Fruit fly (Drosophila melanogaster) whole organism, embryonic: ENCODE results near the gene CG34117.

ENCODE experiments used
- Ada2b ChIP-seq: fragments of 200-800 bp; sonication (Bioruptor generic); IDR thresholded peaks from 2 replicates; pipeline ENCODE4 v1.3.6; 2022; ENCODE audit warnings: missing biosample characterization, missing genetic modification characterization
- Awh ChIP-seq: fragments of 200-800 bp; sonication (Bioruptor generic); IDR thresholded peaks from 2 replicates; pipeline ENCODE4, ENCODE4 v1.3.6; 2022; ENCODE audit warnings: missing biosample characterization, missing genetic modification characterization
- Blimp-1 ChIP-seq: fragments of 200-800 bp; sonication (Bioruptor generic); optimal IDR thresholded peaks from 3 replicates; lab custom pipeline; 2018; ENCODE audit warnings: missing biosample characterization, missing genetic modification characterization, mild to moderate bottlenecking, moderate library complexity, missing genetic modification reagents
- CG10979 ChIP-seq: fragments of 200-800 bp; sonication (Bioruptor generic); optimal IDR thresholded peaks from 2 replicates; lab custom pipeline; 2018; ENCODE audit warnings: missing biosample characterization, mild to moderate bottlenecking, missing genetic modification characterization, moderate library complexity
- CG11085 ChIP-seq: fragments of 200-800 bp; sonication (Bioruptor generic); IDR thresholded peaks from 2 replicates; pipeline ENCODE4 v1.3.6; 2022; ENCODE audit warnings: missing biosample characterization, missing genetic modification characterization
- CG11560 ChIP-seq: fragments of 200-800 bp; sonication (Bioruptor generic); IDR thresholded peaks from 3 replicates; pipeline ENCODE4 v1.3.6; 2022; ENCODE audit warnings: missing biosample characterization, missing genetic modification characterization
- CG14667 ChIP-seq: fragments of 200-800 bp; sonication (Bioruptor generic); IDR thresholded peaks from 2 replicates; pipeline ENCODE4 v1.3.6; 2022; ENCODE audit warnings: missing biosample characterization, missing genetic modification characterization
- CG14860 ChIP-seq: fragments of 200-800 bp; sonication (Bioruptor generic); IDR thresholded peaks from 3 replicates; pipeline ENCODE4 v1.3.6; 2022; ENCODE audit warnings: missing biosample characterization, missing genetic modification characterization; ENCODE audit not compliant: partially characterized antibody
- CG16815 ChIP-seq: fragments of 200-800 bp; sonication (Bioruptor generic); optimal IDR thresholded peaks from 3 replicates; lab custom pipeline; 2017; ENCODE audit warnings: missing biosample characterization, mild to moderate bottlenecking, missing genetic modification characterization
- CG17361 ChIP-seq: fragments of 200-800 bp; sonication (Bioruptor generic); IDR thresholded peaks from 3 replicates; pipeline ENCODE4 v1.3.6; 2022; ENCODE audit warnings: missing biosample characterization, missing genetic modification characterization
- CG17829 ChIP-seq: fragments of 200-800 bp; optimal IDR thresholded peaks from 2 replicates; lab custom pipeline; 2019; ENCODE audit warnings: missing biosample characterization, mild to moderate bottlenecking, missing genetic modification characterization, moderate library complexity
- CG2116 ChIP-seq: fragments of 200-800 bp; sonication (Bioruptor generic); optimal IDR thresholded peaks from 3 replicates; lab custom pipeline; 2018; ENCODE audit warnings: missing biosample characterization, mild to moderate bottlenecking, missing genetic modification characterization
- CG3407 ChIP-seq: fragments of 200-800 bp; sonication (Bioruptor generic); optimal IDR thresholded peaks from 2 replicates; lab custom pipeline; 2018; ENCODE audit warnings: missing biosample characterization, mild to moderate bottlenecking, missing genetic modification characterization
- CG4360 ChIP-seq: fragments of 200-800 bp; sonication (Bioruptor generic); IDR thresholded peaks from 2 replicates; pipeline ENCODE4 v1.3.6; 2022; ENCODE audit warnings: missing biosample characterization, missing genetic modification characterization
- CG4404 ChIP-seq: fragments of 200-800 bp; sonication (Bioruptor generic); IDR thresholded peaks from 2 replicates; pipeline ENCODE4 v1.3.6; 2022; ENCODE audit warnings: missing biosample characterization, missing genetic modification characterization
- CG4730 ChIP-seq: fragments of 200-800 bp; sonication (Bioruptor generic); IDR thresholded peaks from 2 replicates; pipeline ENCODE4 v1.3.6; 2022; ENCODE audit warnings: missing biosample characterization, missing genetic modification characterization
- CG4854 ChIP-seq: fragments of 200-800 bp; sonication (Bioruptor generic); optimal IDR thresholded peaks from 2 replicates; lab custom pipeline; 2016; ENCODE audit warnings: missing biosample characterization, missing genetic modification characterization, inconsistent platforms
- CG5953 ChIP-seq: fragments of 200-800 bp; sonication (Bioruptor generic); IDR thresholded peaks from 2 replicates; pipeline ENCODE4 v1.3.6; 2022; ENCODE audit warnings: missing biosample characterization, missing genetic modification characterization
- CG7271 ChIP-seq: fragments of 200-800 bp; sonication (Bioruptor generic); optimal IDR thresholded peaks from 2 replicates; lab custom pipeline; 2018; ENCODE audit warnings: missing biosample characterization, mild to moderate bottlenecking, missing genetic modification characterization, moderate library complexity
- CG7745 ChIP-seq: fragments of 200-800 bp; sonication (Bioruptor generic); optimal IDR thresholded peaks from 2 replicates; lab custom pipeline; 2018; ENCODE audit warnings: missing biosample characterization, mild to moderate bottlenecking, missing genetic modification characterization, moderate library complexity
- CG7839 ChIP-seq: fragments of 200-800 bp; sonication (Bioruptor generic); optimal IDR thresholded peaks from 3 replicates; lab custom pipeline; 2018; ENCODE audit warnings: missing biosample characterization, mild to moderate bottlenecking, missing genetic modification characterization, moderate library complexity
- CG9876 ChIP-seq: fragments of 200-800 bp; sonication (Bioruptor generic); optimal IDR thresholded peaks from 2 replicates; lab custom pipeline; 2016; ENCODE audit warnings: missing biosample characterization, missing genetic modification characterization
- Doc3 ChIP-seq: fragments of 200-800 bp; sonication (Bioruptor generic); IDR thresholded peaks from 3 replicates; pipeline ENCODE4 v1.3.6; 2022; ENCODE audit warnings: missing biosample characterization, missing genetic modification characterization; ENCODE audit not compliant: partially characterized antibody
- NC2β ChIP-seq: fragments of 200-800 bp; sonication (Bioruptor generic); optimal IDR thresholded peaks from 2 replicates; lab custom pipeline; 2016; ENCODE audit warnings: missing biosample characterization, missing genetic modification characterization
- Opbp ChIP-seq: fragments of 200-800 bp; sonication (Bioruptor generic); IDR thresholded peaks from 3 replicates; pipeline ENCODE4 v1.3.6; 2022; ENCODE audit warnings: missing biosample characterization, missing genetic modification characterization; ENCODE audit not compliant: partially characterized antibody
- Stat92E ChIP-seq, 3 experiments: fragments of >200 bp in 2 of 3; fragments of 200-800 bp in 1 of 3; sonication (Bioruptor generic) in 1 of 3; optimal IDR thresholded peaks; 2 replicates each; lab custom pipeline; 2017 to 2019; ENCODE audit warnings: missing biosample characterization in 3 of 3, missing genetic modification characterization in 3 of 3, mild to moderate bottlenecking in 1 of 3, moderate library complexity in 1 of 3
- Trl ChIP-seq, 3 experiments: fragments of >200 bp in 2 of 3; fragments of 200-800 bp in 1 of 3; sonication (Bioruptor generic) in 1 of 3; optimal IDR thresholded peaks; 2 replicates in 1 of 3; 3 replicates in 2 of 3; lab custom pipeline; 2016 to 2017; ENCODE audit warnings: missing biosample characterization in 1 of 3, missing genetic modification characterization in 1 of 3
- Vsx1 ChIP-seq: fragments of 200-800 bp; sonication (Bioruptor generic); optimal IDR thresholded peaks from 2 replicates; lab custom pipeline; 2017; ENCODE audit warnings: missing biosample characterization, mild to moderate bottlenecking, missing genetic modification characterization, missing genetic modification reagents
- ato ChIP-seq: fragments of 200-800 bp; sonication (Bioruptor generic); IDR thresholded peaks from 2 replicates; pipeline ENCODE4 v1.3.6; 2022; ENCODE audit warnings: missing biosample characterization, missing genetic modification characterization; ENCODE audit not compliant: partially characterized antibody
- exex ChIP-seq: fragments of 200-800 bp; sonication (Bioruptor generic); optimal IDR thresholded peaks from 4 replicates; lab custom pipeline; 2018; ENCODE audit warnings: missing biosample characterization, mild to moderate bottlenecking, missing genetic modification characterization, moderate library complexity
- ftz-f1 ChIP-seq: fragments of 200-800 bp; sonication (Bioruptor generic); optimal IDR thresholded peaks from 2 replicates; lab custom pipeline; 2016; ENCODE audit warnings: missing biosample characterization, missing genetic modification characterization
- gsb ChIP-seq: fragments of 200-800 bp; sonication (Bioruptor generic); IDR thresholded peaks from 2 replicates; pipeline ENCODE4 v1.3.6; 2022; ENCODE audit warnings: missing biosample characterization, missing genetic modification characterization
- hbn ChIP-seq: fragments of 200-800 bp; sonication (Bioruptor generic); IDR thresholded peaks from 2 replicates; pipeline ENCODE4 v1.3.6; 2022; ENCODE audit warnings: missing biosample characterization, missing genetic modification characterization; ENCODE audit not compliant: partially characterized antibody
- hkb ChIP-seq, 2 experiments: fragments of 200-800 bp in 1 of 2; fragments of >200 bp in 1 of 2; sonication (Bioruptor generic) in 1 of 2; IDR thresholded peaks in 1 of 2; optimal IDR thresholded peaks in 1 of 2; 2 replicates each; pipeline versions ENCODE4 v1.3.6 to Lab custom; 2017 to 2022; ENCODE audit warnings: missing biosample characterization in 1 of 2, missing genetic modification characterization in 1 of 2
- klu ChIP-seq: fragments of 200-800 bp; sonication (Bioruptor generic); IDR thresholded peaks from 2 replicates; pipeline ENCODE4 v1.3.6; 2022; ENCODE audit warnings: missing biosample characterization, missing genetic modification characterization
- nerfin-2 ChIP-seq: fragments of 200-800 bp; sonication (Bioruptor generic); IDR thresholded peaks from 2 replicates; pipeline ENCODE4 v1.3.6; 2022; ENCODE audit warnings: missing biosample characterization, missing genetic modification characterization; ENCODE audit not compliant: partially characterized antibody
- nom ChIP-seq: fragments of 200-800 bp; sonication (Bioruptor generic); optimal IDR thresholded peaks from 2 replicates; lab custom pipeline; 2017; ENCODE audit warnings: missing biosample characterization, missing genetic modification characterization, mild to moderate bottlenecking, moderate library complexity, missing genetic modification reagents
- pb ChIP-seq: fragments of 200-800 bp; sonication (Bioruptor generic); optimal IDR thresholded peaks from 3 replicates; lab custom pipeline; 2016; ENCODE audit warnings: missing biosample characterization, missing genetic modification characterization
- pfk ChIP-seq: fragments of 200-800 bp; sonication (Bioruptor generic); optimal IDR thresholded peaks from 2 replicates; lab custom pipeline; 2018; ENCODE audit warnings: missing biosample characterization, mild to moderate bottlenecking, missing genetic modification characterization, moderate library complexity
- psq ChIP-seq: fragments of 200-800 bp; sonication (Bioruptor generic); optimal IDR thresholded peaks from 2 replicates; lab custom pipeline; 2017; ENCODE audit warnings: missing biosample characterization, missing genetic modification characterization
- rib ChIP-seq: fragments of 200-800 bp; sonication (Bioruptor generic); IDR thresholded peaks from 2 replicates; pipeline ENCODE4 v1.3.6; 2022; ENCODE audit warnings: missing biosample characterization, missing genetic modification characterization
- scrt ChIP-seq: fragments of 200-800 bp; sonication (Bioruptor generic); optimal IDR thresholded peaks from 2 replicates; lab custom pipeline; 2018; ENCODE audit warnings: missing biosample characterization, mild to moderate bottlenecking, missing genetic modification characterization, moderate library complexity
- seq ChIP-seq: fragments of 200-800 bp; sonication (Bioruptor generic); IDR thresholded peaks from 2 replicates; pipeline ENCODE4 v1.3.6; 2022; ENCODE audit warnings: missing biosample characterization, missing genetic modification characterization
- sna ChIP-seq: fragments of 200-800 bp; sonication (Bioruptor generic); IDR thresholded peaks from 2 replicates; pipeline ENCODE4 v1.3.6; 2022; ENCODE audit warnings: missing biosample characterization, missing genetic modification characterization; ENCODE audit not compliant: partially characterized antibody
- vnd ChIP-seq: fragments of 200-800 bp; sonication (Bioruptor generic); IDR thresholded peaks from 3 replicates; pipeline ENCODE4 v1.3.6; 2022; ENCODE audit warnings: missing biosample characterization, missing genetic modification characterization; ENCODE audit not compliant: partially characterized antibody
- wek ChIP-seq: fragments of 200-800 bp; sonication (Bioruptor generic); optimal IDR thresholded peaks from 3 replicates; lab custom pipeline; 2018; ENCODE audit warnings: missing biosample characterization, mild to moderate bottlenecking, missing genetic modification characterization, moderate library complexity

Gene CG34117

DNA sequence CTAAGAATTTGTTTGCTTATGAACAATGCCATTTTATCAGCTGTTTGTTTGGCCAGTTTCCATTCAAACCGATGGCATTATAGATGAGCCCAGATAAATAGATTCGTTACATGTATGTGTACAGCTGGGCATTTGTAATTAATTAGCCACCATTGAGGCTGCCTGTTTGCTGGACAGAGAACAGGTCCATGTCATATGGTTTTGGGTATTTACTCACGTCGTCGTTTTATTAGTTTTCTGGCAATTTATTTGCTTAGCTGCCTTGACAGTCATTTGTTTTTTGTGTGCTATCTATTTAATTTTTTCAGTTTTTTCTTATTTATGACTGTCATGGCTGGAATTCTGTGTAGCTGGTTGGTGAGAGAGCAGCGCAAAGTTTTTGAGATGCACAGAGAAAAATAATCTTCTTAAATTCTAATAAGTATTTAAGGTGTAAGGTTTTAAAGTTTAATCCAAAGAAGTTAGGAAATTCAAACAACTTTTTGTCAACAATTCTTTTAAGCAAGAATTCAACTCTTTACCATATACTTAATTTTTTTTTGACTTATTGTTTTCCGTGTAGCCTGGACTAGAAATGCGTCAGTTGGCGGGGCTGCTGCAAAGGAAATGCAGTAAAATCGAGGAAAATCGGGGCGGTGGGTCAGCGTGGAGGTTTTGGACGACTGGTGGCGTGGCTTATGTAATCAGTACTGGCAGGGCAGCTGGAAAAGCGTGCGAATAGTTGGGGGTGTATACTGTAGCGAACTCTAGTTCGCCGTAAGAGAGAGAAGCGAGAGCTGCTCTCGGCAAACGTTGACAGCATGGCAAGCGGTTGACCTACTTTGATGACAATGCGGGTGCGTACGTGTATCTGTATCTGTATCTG, 34.9 kb upstream of the CG34117 start (continued):
- peak; percentile 52 for TF ChIP-seq CG16815 (GFP tag; lab: Kevin White, UChicago)
- TF ChIP-seq pfk (GFP tag; lab: Kevin White, UChicago): no peak
- no peak for TF ChIP-seq ftz-f1 (GFP tag; lab: Kevin White, UChicago)
- peak; percentile 54; the same call in 1 of the 2 replicates for TF ChIP-seq CG4360 (GFP tag; lab: Robert Waterston, UW)
- TF ChIP-seq Opbp (GFP tag; lab: Robert Waterston, UW): no peak
- TF ChIP-seq CG7271 (tag; lab: Kevin White, UChicago): peak; percentile 19
- peak; percentile 51 for TF ChIP-seq psq (GFP tag; lab: Kevin White, UChicago)
- no peak for TF ChIP-seq wek (GFP tag; lab: Kevin White, UChicago)
- peak; percentile 85 for TF ChIP-seq Awh (GFP tag; lab: Robert Waterston, UW)
- peak; percentile 68 for TF ChIP-seq CG5953 (GFP tag; lab: Robert Waterston, UW)
- no peak for TF ChIP-seq CG7745
- peak; percentile 50; the same call in 1 of the 2 replicates for TF ChIP-seq CG4404
- TF ChIP-seq CG7839: peak; percentile 84
- no peak for TF ChIP-seq nom (GFP tag; lab: Kevin White, UChicago)
- TF ChIP-seq CG17829 (tag; lab: Kevin White, UChicago): peak; percentile 83
- peak; percentile 88 for TF ChIP-seq Vsx1 (GFP tag; lab: Kevin White, UChicago)
- TF ChIP-seq gsb (GFP tag; lab: Robert Waterston, UW): peak; percentile 76
- TF ChIP-seq Ada2b (GFP tag; lab: Robert Waterston, UW): peak; percentile 92
- TF ChIP-seq Trl (optimal IDR thresholded peaks at IDR 0.05; lab: Kevin White, UChicago): peak; percentile 39 to 43
- peak; percentile 78 for TF ChIP-seq Trl (GFP tag; optimal IDR thresholded peaks at IDR 0.05; lab: Kevin White, UChicago)
- TF ChIP-seq CG9876 (GFP tag; lab: Kevin White, UChicago): peak; percentile 19
- peak; percentile 77 for TF ChIP-seq CG4730 (GFP tag; lab: Robert Waterston, UW)
- peak; percentile 83 for TF ChIP-seq CG10979 (tag; lab: Kevin White, UChicago)
- peak; percentile 85 for TF ChIP-seq Blimp-1 (GFP tag; lab: Kevin White, UChicago)
- TF ChIP-seq ato (GFP tag; lab: Robert Waterston, UW): no peak
- TF ChIP-seq CG11560: peak; percentile 17; the same call in 1 of the 3 replicates
- TF ChIP-seq vnd (GFP tag; lab: Robert Waterston, UW): no peak
- peak; percentile 94 for TF ChIP-seq seq (GFP tag; lab: Robert Waterston, UW)
- no peak for TF ChIP-seq Stat92E (GFP tag; optimal IDR thresholded peaks at IDR 0.05; lab: Kevin White, UChicago)
- TF ChIP-seq pb: peak; percentile 43
- TF ChIP-seq scrt (GFP tag; lab: Kevin White, UChicago): peak; percentile 81
- TF ChIP-seq CG14860 (GFP tag; lab: Robert Waterston, UW): no peak
- peak; percentile 62 for TF ChIP-seq NC2β (GFP tag; lab: Kevin White, UChicago)
- no peak for TF ChIP-seq hbn (GFP tag; lab: Robert Waterston, UW)
- TF ChIP-seq Doc3: no peak
- TF ChIP-seq CG3407 (GFP tag; lab: Kevin White, UChicago): peak; percentile 61
- peak; percentile 80 for TF ChIP-seq CG14667 (GFP tag; lab: Robert Waterston, UW)
- TF ChIP-seq sna (GFP tag; lab: Robert Waterston, UW): no peak
- peak; percentile 64; the same call in 1 of the 2 replicates for TF ChIP-seq CG11085 (GFP tag; lab: Robert Waterston, UW)
- peak; percentile 60; the same call in 1 of the 2 replicates for TF ChIP-seq rib
- TF ChIP-seq CG2116: peak; percentile 64
- no peak for TF ChIP-seq hkb (optimal IDR thresholded peaks at IDR 0.05; lab: Kevin White, UChicago)
- TF ChIP-seq hkb (GFP tag; IDR thresholded peaks at IDR 0.05; lab: Robert Waterston, UW): peak; percentile 91
- TF ChIP-seq nerfin-2 (GFP tag; lab: Robert Waterston, UW): no peak
- TF ChIP-seq CG17361 (GFP tag; lab: Robert Waterston, UW): peak; percentile 88
- TF ChIP-seq exex (tag; lab: Kevin White, UChicago): peak; percentile 54
- TF ChIP-seq klu (GFP tag; lab: Robert Waterston, UW): peak; percentile 75
- peak; percentile 79 for TF ChIP-seq CG4854 (GFP tag; lab: Kevin White, UChicago)
